Fruit fly (Drosophila melanogaster): ENCODE measurements around the gene CG17075.

Gene CG17075

dm6 chr2L:277122-277671, 9.9 kb upstream of the CG17075 start, which contains the start of gene smo (continued):
- TF ChIP-seq Ssrp (tag; optimal IDR thresholded peaks at IDR 0.05), result no peak
- TF ChIP-seq CG4404 (GFP tag; IDR thresholded peaks at IDR 0.05), result no peak
- no peak for TF ChIP-seq CG10274 (GFP tag; optimal IDR thresholded peaks at IDR 0.05)
- peak; percentile 3 for TF ChIP-seq vfl (GFP tag; optimal IDR thresholded peaks at IDR 0.05)
- TF ChIP-seq ro (GFP tag; IDR thresholded peaks at IDR 0.05), result no peak
- no peak for TF ChIP-seq CG14014 (GFP tag; IDR thresholded peaks at IDR 0.05)
- TF ChIP-seq CG15011 (GFP tag; optimal IDR thresholded peaks at IDR 0.05), result no peak
- peak; percentile 62 for TF ChIP-seq CG2120 (GFP tag; optimal IDR thresholded peaks at IDR 0.05)
- peak; percentile 61 for TF ChIP-seq jumu (GFP tag; optimal IDR thresholded peaks at IDR 0.05)
- no peak for TF ChIP-seq btn (GFP tag; optimal IDR thresholded peaks at IDR 0.05)
- no peak for TF ChIP-seq az2 (GFP tag; optimal IDR thresholded peaks at IDR 0.05)
- TF ChIP-seq Dll (GFP tag; IDR thresholded peaks at IDR 0.05; ENCODE audit: partially characterized antibody), result peak; percentile 86
- no peak for TF ChIP-seq yki (optimal IDR thresholded peaks at IDR 0.05)
- TF ChIP-seq CG17568 (GFP tag; optimal IDR thresholded peaks at IDR 0.05), result no peak
- 0 out of 3 replicates have a peak, but pooled peaks have one; percentile 11 for TF ChIP-seq zfh1 (GFP tag; IDR thresholded peaks at IDR 0.05)
- TF ChIP-seq CG8281 (tag; optimal IDR thresholded peaks at IDR 0.05), result no peak
- no peak for TF ChIP-seq klu (GFP tag; IDR thresholded peaks at IDR 0.05)
- peak; percentile 35 for TF ChIP-seq ssp (GFP tag; IDR thresholded peaks at IDR 0.05)
- peak; percentile 56 for TF ChIP-seq slp2 (GFP tag; optimal IDR thresholded peaks at IDR 0.05)
- TF ChIP-seq sna (GFP tag; IDR thresholded peaks at IDR 0.05; ENCODE audit: partially characterized antibody), result peak; percentile 76; the same call in 1 of the 2 replicates
- no peak for TF ChIP-seq eve (GFP tag; optimal IDR thresholded peaks at IDR 0.05)
- TF ChIP-seq CG4424 (GFP tag; optimal IDR thresholded peaks at IDR 0.05), result peak; percentile 5
- TF ChIP-seq Vsx1 (GFP tag; optimal IDR thresholded peaks at IDR 0.05), result no peak
- TF ChIP-seq CG7928 (GFP tag; optimal IDR thresholded peaks at IDR 0.05), result peak; percentile 7
- no peak for TF ChIP-seq CG10366 (GFP tag; IDR thresholded peaks at IDR 0.05)
- TF ChIP-seq Rfx (GFP tag; IDR thresholded peaks at IDR 0.05), result peak; percentile 57; the same call in 1 of the 2 replicates
- TF ChIP-seq CG6254 (GFP tag; optimal IDR thresholded peaks at IDR 0.05), result no peak
- TF ChIP-seq CG9437 (GFP tag; optimal IDR thresholded peaks at IDR 0.05), result peak; percentile 36
- no peak for TF ChIP-seq trh (GFP tag; optimal IDR thresholded peaks at IDR 0.05)
- TF ChIP-seq CG3838 (GFP tag; optimal IDR thresholded peaks at IDR 0.05), result no peak
- TF ChIP-seq CG7372 (GFP tag; IDR thresholded peaks at IDR 0.05), result no peak
- no peak for TF ChIP-seq mirr (GFP tag; optimal IDR thresholded peaks at IDR 0.05)
- TF ChIP-seq en (GFP tag; optimal IDR thresholded peaks at IDR 0.05), result no peak
- peak; percentile 16 for TF ChIP-seq CG7271 (tag; optimal IDR thresholded peaks at IDR 0.05)
- TF ChIP-seq D19A (tag; optimal IDR thresholded peaks at IDR 0.05), result no peak
- TF ChIP-seq Doc3 (GFP tag; IDR thresholded peaks at IDR 0.05; ENCODE audit: partially characterized antibody), result peak; percentile 75
- no peak for TF ChIP-seq CG6765 (GFP tag; optimal IDR thresholded peaks at IDR 0.05)
- TF ChIP-seq stc (GFP tag; IDR thresholded peaks at IDR 0.05), result no peak
- TF ChIP-seq slou (GFP tag; optimal IDR thresholded peaks at IDR 0.05), result peak; percentile 44
- TF ChIP-seq CG12219 (GFP tag; optimal IDR thresholded peaks at IDR 0.05), result no peak
- TF ChIP-seq Hr78 (GFP tag; optimal IDR thresholded peaks at IDR 0.05), result no peak
- TF ChIP-seq Neu2 (GFP tag; optimal IDR thresholded peaks at IDR 0.05; ENCODE audit: borderline replicate concordance), result no peak
- no peak for TF ChIP-seq Hmx (GFP tag; optimal IDR thresholded peaks at IDR 0.05)
- peak; percentile 43 for TF ChIP-seq Hsf (GFP tag; optimal IDR thresholded peaks at IDR 0.05)
- TF ChIP-seq CG10565 (GFP tag; optimal IDR thresholded peaks at IDR 0.05), result no peak
- TF ChIP-seq Mes4 (GFP tag; optimal IDR thresholded peaks at IDR 0.05), result peak; percentile 29
- TF ChIP-seq org-1 (GFP tag; optimal IDR thresholded peaks at IDR 0.05), result no peak
- no peak for TF ChIP-seq CG33557 (GFP tag; optimal IDR thresholded peaks at IDR 0.05)
- peak; percentile 24 for TF ChIP-seq CG7786 (GFP tag; optimal IDR thresholded peaks at IDR 0.05)
- TF ChIP-seq B-H2 (GFP tag; optimal IDR thresholded peaks at IDR 0.05), result no peak
- peak; percentile 39 for TF ChIP-seq CoRest (tag; optimal IDR thresholded peaks at IDR 0.05)
